Worm (Caenorhabditis elegans) whole organism, young adult: ENCODE results near the gene R09H10.5.
"Not testable (repeated sequence)": the region's sequence is repeated elsewhere in the genome, so short reads cannot be mapped to it uniquely, and the experiment has no call there.

Experiments used
- attf-6 ChIP-seq: fragments of 200-800 bp; sonication (Bioruptor generic); IDR thresholded peaks from 2 replicates; pipeline ENCODE4 v1.3.6; 2022; ENCODE audit warnings: missing genetic modification reagents, missing genetic modification characterization, missing compliant biosample characterization
- bed-2 ChIP-seq: fragments of 200-800 bp; sonication (Bioruptor generic); IDR thresholded peaks from 2 replicates; pipeline ENCODE4 v1.3.6; 2022; ENCODE audit warnings: missing genetic modification reagents, missing genetic modification characterization, missing compliant biosample characterization
- dpl-1 ChIP-seq: fragments of 150-350 bp; optimal IDR thresholded peaks from 2 replicates; lab custom pipeline; 2014; ENCODE audit warnings: missing biosample characterization, missing genetic modification reagents, missing genetic modification characterization
- him-1 ChIP-seq: sonication (generic microtip); optimal IDR thresholded peaks from 2 replicates; lab custom pipeline; 2016; ENCODE audit warnings: missing genotype, missing genetic modification reagents, missing genetic modification characterization, missing compliant biosample characterization
- lin-40 ChIP-seq: sonication (generic microtip); optimal IDR thresholded peaks from 2 replicates; lab custom pipeline; 2016; ENCODE audit warnings: missing genetic modification characterization, mild to moderate bottlenecking, missing compliant biosample characterization, missing genotype, missing genetic modification reagents
- mxl-1 ChIP-seq: sonication (generic microtip); optimal IDR thresholded peaks from 2 replicates; lab custom pipeline; 2016; ENCODE audit warnings: missing genetic modification characterization, missing compliant biosample characterization
- nhr-80 ChIP-seq: sonication (generic microtip); optimal IDR thresholded peaks from 2 replicates; lab custom pipeline; 2016; ENCODE audit warnings: missing genetic modification characterization, missing compliant biosample characterization
- snpc-1.1 ChIP-seq: sonication (generic microtip); optimal IDR thresholded peaks from 2 replicates; lab custom pipeline; 2017; ENCODE audit warnings: missing genetic modification characterization, mild to moderate bottlenecking, missing compliant biosample characterization, antibody characterized with exemption, moderate library complexity, missing genotype, missing genetic modification reagents; ENCODE audit not compliant: insufficient read depth
- snpc-4 ChIP-seq, 5 experiments: fragments of 150-350 bp in 1 of 5; sonication (generic microtip) in 4 of 5; optimal IDR thresholded peaks; 2 replicates each; lab custom pipeline; 2014 to 2018; ENCODE audit warnings: missing genetic modification characterization in 5 of 5, missing biosample characterization in 3 of 5, antibody characterized with exemption in 2 of 5, mild to moderate bottlenecking in 2 of 5, missing compliant biosample characterization in 2 of 5, missing genotype in 2 of 5, moderate library complexity in 2 of 5, missing genetic modification reagents in 1 of 5
- tbp1 ChIP-seq: fragments of 200-800 bp; sonication (Bioruptor generic); optimal IDR thresholded peaks from 2 replicates; lab custom pipeline; 2018; ENCODE audit warnings: mild to moderate bottlenecking, missing genetic modification characterization, missing compliant biosample characterization
- unc-62 ChIP-seq: fragments of 150-350 bp; optimal IDR thresholded peaks from 2 replicates; lab custom pipeline; 2014; ENCODE audit warnings: missing biosample characterization, missing genetic modification reagents, missing genetic modification characterization
- ztf-28 ChIP-seq: fragments of 200-800 bp; sonication (Bioruptor generic); IDR thresholded peaks from 2 replicates; pipeline ENCODE4 v1.3.6; 2022; ENCODE audit warnings: missing genetic modification reagents, missing genetic modification characterization, missing compliant biosample characterization

- TF ChIP-seq lin-40 (tag; lab: Kevin White, UChicago); snpc-4 (GFP tag; optimal IDR thresholded peaks at IDR 0.05; lab: Kevin White, UChicago); snpc-4 (tag; optimal IDR thresholded peaks at IDR 0.05; lab: Kevin White, UChicago); unc-62 (GFP tag; lab: Kevin White, UChicago); ztf-28 (GFP tag; lab: Robert Waterston, UW); dpl-1 (GFP tag; lab: Kevin White, UChicago); mxl-1 (tag; lab: Kevin White, UChicago); bed-2 (GFP tag; lab: Robert Waterston, UW); him-1 (tag; lab: Kevin White, UChicago); snpc-1.1 (tag; lab: Kevin White, UChicago); tbp1 (GFP tag; lab: Kevin White, UChicago); nhr-80 (tag; lab: Kevin White, UChicago): not testable (repeated sequence)
- peak; percentile 80 for TF ChIP-seq attf-6 (GFP tag; lab: Robert Waterston, UW)
Measured at ce11 chrIV:10658366-10658765, 29.7 kb upstream of the R09H10.5 start.
